Worm (Caenorhabditis elegans): ENCODE measurements around the gene F19G12.4.

DNA sequence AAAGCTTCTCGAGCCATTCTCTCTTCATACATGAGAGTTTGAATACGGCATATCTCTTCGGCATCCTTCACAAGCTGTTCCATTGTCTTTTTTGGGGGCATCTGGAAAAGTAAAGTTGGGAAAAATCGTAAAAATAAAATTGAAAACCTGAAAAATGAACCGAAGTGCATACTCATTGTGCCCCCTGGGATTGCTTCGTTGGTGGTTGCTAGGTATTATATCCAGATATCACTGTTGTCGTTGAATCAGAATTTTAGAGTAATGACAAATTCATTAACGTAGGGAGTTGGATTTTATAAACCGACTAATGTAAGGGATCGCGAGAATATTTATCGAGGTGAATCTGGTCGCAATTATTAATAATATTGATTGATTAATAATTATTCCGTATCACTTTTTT, 35.5 kb upstream of the F19G12.4 start, which contains the start of gene F56C3.10:
- TF ChIP-seq ama-1 (optimal IDR thresholded peaks at IDR 0.05) (no peak), ceh-48 (tag; optimal IDR thresholded peaks at IDR 0.05) (no peak), zip-5 (tag; optimal IDR thresholded peaks at IDR 0.05) (no peak), pqm-1 (tag; optimal IDR thresholded peaks at IDR 0.05) (no peak), F13H6.1 (tag; optimal IDR thresholded peaks at IDR 0.05) (no peak), pat-9 (tag; optimal IDR thresholded peaks at IDR 0.05) (no peak), dve-1 (tag; optimal IDR thresholded peaks at IDR 0.05) (no peak), tbx-7 (tag; optimal IDR thresholded peaks at IDR 0.05) (no peak), nhr-11 (tag; optimal IDR thresholded peaks at IDR 0.05) (no peak), ceh-22 (tag; optimal IDR thresholded peaks at IDR 0.05) (no peak), hlh-30 (tag; optimal IDR thresholded peaks at IDR 0.05; ENCODE audit: insufficient read depth) (no peak)
